Worm (Caenorhabditis elegans): ENCODE results near the gene F59B10.6.
A peak's percentile ranks its signal among the peaks of the same experiment; 100 is the strongest.

Gene F59B10.6

DNA sequence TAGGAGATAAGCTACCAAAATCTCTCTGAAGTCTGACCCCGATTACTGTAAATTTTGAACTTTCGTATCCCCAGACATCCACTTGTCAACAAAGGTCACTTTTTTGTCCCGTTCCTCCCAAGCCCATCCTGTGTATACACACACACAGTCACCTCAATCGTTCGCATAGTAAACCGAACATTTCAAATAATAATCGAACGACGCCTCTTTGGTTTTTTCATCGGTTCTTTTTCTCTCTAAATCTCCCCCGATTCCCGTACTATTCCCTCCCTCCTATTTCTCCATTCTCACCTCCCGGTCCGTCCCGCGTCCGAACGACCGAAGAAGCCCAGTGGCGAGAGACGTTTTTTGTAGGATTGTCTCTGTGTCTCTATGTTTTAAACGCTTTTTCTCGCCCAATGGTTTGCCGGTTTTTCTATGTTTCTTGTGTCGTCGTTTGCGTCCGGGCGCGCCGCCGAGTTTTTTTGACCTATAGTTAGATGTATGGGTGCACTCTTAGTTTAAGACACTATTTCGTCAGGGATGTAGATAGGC lies 5.0 kb upstream of the F59B10.6 start:
- TF ChIP-seq cey-2 (tag; optimal IDR thresholded peaks at IDR 0.05; ENCODE audit: borderline replicate concordance, insufficient read depth) (no peak), lin-15B (tag; optimal IDR thresholded peaks at IDR 0.05) (no peak), vab-7 (GFP tag; IDR thresholded peaks at IDR 0.05) (no peak), nhr-237 (tag; optimal IDR thresholded peaks at IDR 0.05) (no peak), snpc-4 (tag; optimal IDR thresholded peaks at IDR 0.05) (no peak), dpl-1 (GFP tag; optimal IDR thresholded peaks at IDR 0.05) (peak; percentile 4), jun-1 (tag; optimal IDR thresholded peaks at IDR 0.05) (no peak), spr-1 (tag; optimal IDR thresholded peaks at IDR 0.05) (peak; percentile 30), ztf-7 (tag; optimal IDR thresholded peaks at IDR 0.05) (no peak), lin-29 (GFP tag; IDR thresholded peaks at IDR 0.05) (no peak), dmd-8 (GFP tag; IDR thresholded peaks at IDR 0.05) (no peak), T26A8.4 (GFP tag; IDR thresholded peaks at IDR 0.05) (no peak; the same call in 1 of the 2 replicates), ceh-44 (GFP tag; IDR thresholded peaks at IDR 0.05) (no peak), nhr-25 (tag; optimal IDR thresholded peaks at IDR 0.05; ENCODE audit: borderline replicate concordance, insufficient read depth) (no peak), fos-1 (tag; optimal IDR thresholded peaks at IDR 0.05) (no peak), daf-12 (tag; optimal IDR thresholded peaks at IDR 0.05) (no peak), ceh-20 (GFP tag; IDR thresholded peaks at IDR 0.05) (peak; percentile 32; the same call in 1 of the 2 replicates), lin-38 (GFP tag; IDR thresholded peaks at IDR 0.05) (no peak), lin-1 (GFP tag; IDR thresholded peaks at IDR 0.05) (no peak), arid-1 (GFP tag; conservative IDR thresholded peaks at IDR 0.05) (0 out of 2 replicates have a peak, but pooled peaks have one; percentile 26), fkh-10 (GFP tag; optimal IDR thresholded peaks at IDR 0.05) (no peak), pha-4 (GFP tag; IDR thresholded peaks at IDR 0.05) (no peak), pha-4 (tag; optimal IDR thresholded peaks at IDR 0.05) (peak; percentile 86), F10B5.3 (tag; optimal IDR thresholded peaks at IDR 0.05) (no peak), mes-2 (tag; optimal IDR thresholded peaks at IDR 0.05; ENCODE audit: poor library complexity, severe bottlenecking) (no peak), zfp-2 (tag; optimal IDR thresholded peaks at IDR 0.05) (no peak), sdz-12 (GFP tag; optimal IDR thresholded peaks at IDR 0.05) (no peak), ZK546.5 (tag; optimal IDR thresholded peaks at IDR 0.05) (no peak), nhr-111 (GFP tag; optimal IDR thresholded peaks at IDR 0.05) (no peak), zip-11 (GFP tag; IDR thresholded peaks at IDR 0.05) (no peak), rbr-2 (tag; optimal IDR thresholded peaks at IDR 0.05) (peak; percentile 27), egl-43 (GFP tag; IDR thresholded peaks at IDR 0.05) (no peak), D1046.2 (GFP tag; IDR thresholded peaks at IDR 0.05) (no peak), F44E2.7 (GFP tag; IDR thresholded peaks at IDR 0.05) (no peak), nhr-76 (tag; optimal IDR thresholded peaks at IDR 0.05) (no peak), dmd-9 (GFP tag; IDR thresholded peaks at IDR 0.05) (no peak), unc-62 (GFP tag; optimal IDR thresholded peaks at IDR 0.05 in 1 of 2) (no peak), unc-62 (tag; optimal IDR thresholded peaks at IDR 0.05) (no peak), mdl-1 (tag; optimal IDR thresholded peaks at IDR 0.05) (peak in 1 of 2 experiments; percentile 58), mxl-2 (GFP tag; conservative IDR thresholded peaks at IDR 0.05) (no peak), daf-16 (GFP tag; optimal IDR thresholded peaks at IDR 0.05) (no peak), daf-16 (tag; optimal IDR thresholded peaks at IDR 0.05) (no peak), nhr-41 (GFP tag; IDR thresholded peaks at IDR 0.05) (no peak), tra-1 (GFP tag; IDR thresholded peaks at IDR 0.05) (no peak), madf-9 (GFP tag; conservative IDR thresholded peaks at IDR 0.05) (no peak), set-16 (GFP tag; IDR thresholded peaks at IDR 0.05) (no peak; the same call in 1 of the 2 replicates), dmd-6 (GFP tag; IDR thresholded peaks at IDR 0.05) (0 out of 2 replicates have a peak, but pooled peaks have one; percentile 24), nhr-42 (GFP tag; IDR thresholded peaks at IDR 0.05) (no peak), nhr-102 (tag; optimal IDR thresholded peaks at IDR 0.05) (no peak), ceh-32 (tag; optimal IDR thresholded peaks at IDR 0.05; ENCODE audit: poor library complexity) (no peak), attf-4 (tag; optimal IDR thresholded peaks at IDR 0.05) (no peak)

Data from whole organism, L4 larva.